Fruit fly (Drosophila melanogaster): ENCODE measurements around the gene CG13946.

Gene CG13946

DNA sequence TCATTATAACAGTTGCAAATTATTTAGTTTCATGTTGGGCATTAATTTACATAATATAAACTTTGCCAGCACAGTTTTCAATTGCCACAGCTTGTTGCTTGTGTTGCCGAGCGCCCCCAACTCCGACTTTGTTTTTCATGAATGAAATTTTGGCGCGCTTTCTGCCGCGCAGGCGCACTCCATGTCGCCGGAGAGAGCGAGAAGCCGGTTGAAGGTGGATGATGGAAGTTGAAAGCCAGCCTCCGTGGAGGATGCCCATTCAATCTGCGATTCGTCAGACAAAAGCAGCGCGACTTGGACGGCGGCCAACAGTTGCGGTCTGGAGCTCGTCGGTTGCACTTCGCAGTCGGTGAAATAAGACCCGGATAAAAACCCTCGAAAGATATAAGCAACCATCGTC is 26.0 kb upstream of the CG13946 start:
- no peak for TF ChIP-seq Blimp-1 (GFP tag; optimal IDR thresholded peaks at IDR 0.05)
- TF ChIP-seq Sox102F (GFP tag; optimal IDR thresholded peaks at IDR 0.05) = no peak
- no peak for TF ChIP-seq Eip93F (GFP tag; optimal IDR thresholded peaks at IDR 0.05)
- TF ChIP-seq esn (GFP tag; optimal IDR thresholded peaks at IDR 0.05) = no peak
- TF ChIP-seq Eip78C (GFP tag) = no peak
- no peak for TF ChIP-seq CG6808 (GFP tag; optimal IDR thresholded peaks at IDR 0.05)
- TF ChIP-seq CG1621 (tag; optimal IDR thresholded peaks at IDR 0.05) = no peak
- TF ChIP-seq spab (GFP tag; optimal IDR thresholded peaks at IDR 0.05) = no peak
- no peak for TF ChIP-seq achi (GFP tag; optimal IDR thresholded peaks at IDR 0.05)
- no peak for TF ChIP-seq fkh (GFP tag; optimal IDR thresholded peaks at IDR 0.05)
- no peak for TF ChIP-seq topi (GFP tag; optimal IDR thresholded peaks at IDR 0.05)
- no peak for TF ChIP-seq net (GFP tag; optimal IDR thresholded peaks at IDR 0.05)
- no peak for TF ChIP-seq CG34406 (GFP tag; optimal IDR thresholded peaks at IDR 0.05)
- no peak for TF ChIP-seq CG10669 (GFP tag; optimal IDR thresholded peaks at IDR 0.05)
- TF ChIP-seq Sox15 (GFP tag; optimal IDR thresholded peaks at IDR 0.05) = no peak
- TF ChIP-seq CG6792 (GFP tag; optimal IDR thresholded peaks at IDR 0.05) = no peak

DNA sequence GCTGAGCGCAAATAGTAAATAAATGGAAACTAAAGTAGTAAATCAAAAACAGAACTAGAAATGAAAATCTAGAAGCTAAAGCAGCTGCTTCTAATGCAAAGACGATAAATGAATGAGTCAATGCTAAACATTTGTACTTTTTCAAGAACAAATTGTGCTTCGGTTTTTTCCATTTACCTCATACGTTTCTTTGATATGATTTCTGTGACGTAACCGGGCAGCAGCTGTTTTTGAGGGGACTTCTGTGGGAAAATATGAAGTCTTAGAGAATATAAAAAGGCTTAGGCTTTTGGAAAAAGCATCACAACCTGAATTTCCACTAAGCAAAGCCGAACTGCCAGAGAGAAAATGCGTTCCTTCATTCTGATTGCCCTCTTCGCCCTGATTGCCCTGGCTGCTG is 3.1 kb upstream of the CG13946 start, which contains the start of gene CG12506:
TSS of gene CG12506 (plus strand) at position 301 of the 400 bp plus-strand sequence.
- TF ChIP-seq fkh (GFP tag; optimal IDR thresholded peaks at IDR 0.05) = peak; percentile 7
- TF ChIP-seq CG8632 (GFP tag; optimal IDR thresholded peaks at IDR 0.05) = no peak

DNA sequence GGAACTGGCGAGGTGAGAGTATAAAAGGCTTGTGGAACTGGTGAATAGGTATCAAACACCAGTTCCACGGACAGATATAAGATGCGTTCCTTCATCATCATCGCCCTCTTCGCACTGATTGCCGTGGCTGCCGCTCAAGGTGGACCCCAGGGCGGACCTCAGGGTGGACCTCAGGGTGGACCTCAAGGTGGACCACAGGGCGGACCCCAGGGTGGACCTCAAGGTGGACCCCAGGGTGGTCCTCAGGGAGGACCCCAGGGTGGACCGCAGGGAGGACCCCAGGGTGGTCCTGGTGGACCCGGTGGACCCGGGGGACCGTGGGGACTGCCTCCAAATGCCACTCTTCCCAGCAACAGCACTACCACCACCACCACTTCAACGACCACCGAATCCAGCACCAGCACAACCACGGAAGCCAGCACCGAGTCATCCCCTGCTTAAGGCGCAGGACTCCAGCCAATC is 2.8 kb downstream of the CG13946 start, which contains the start of gene CG13947:
TSS of gene CG13947 (plus strand) at position 51 of the 462 bp plus-strand sequence.
- TF ChIP-seq CG10631 (GFP tag; optimal IDR thresholded peaks at IDR 0.05) (no peak), topi (GFP tag; optimal IDR thresholded peaks at IDR 0.05) (no peak), CG8119 (GFP tag; IDR thresholded peaks at IDR 0.05) (no peak), Lpt (GFP tag; optimal IDR thresholded peaks at IDR 0.05) (no peak), cyc (GFP tag; optimal IDR thresholded peaks at IDR 0.05) (no peak), Eip75B (GFP tag; optimal IDR thresholded peaks at IDR 0.05) (no peak), acj6 (GFP tag; optimal IDR thresholded peaks at IDR 0.05) (no peak), CG11294 (GFP tag; IDR thresholded peaks at IDR 0.05) (no peak), Smox (GFP tag; optimal IDR thresholded peaks at IDR 0.05) (no peak), CG6854 (GFP tag; optimal IDR thresholded peaks at IDR 0.05) (no peak), CG6163 (GFP tag; IDR thresholded peaks at IDR 0.05) (no peak), CG11902 (GFP tag; optimal IDR thresholded peaks at IDR 0.05) (no peak), esn (GFP tag; optimal IDR thresholded peaks at IDR 0.05) (no peak), vri (GFP tag; optimal IDR thresholded peaks at IDR 0.05) (no peak)

DNA sequence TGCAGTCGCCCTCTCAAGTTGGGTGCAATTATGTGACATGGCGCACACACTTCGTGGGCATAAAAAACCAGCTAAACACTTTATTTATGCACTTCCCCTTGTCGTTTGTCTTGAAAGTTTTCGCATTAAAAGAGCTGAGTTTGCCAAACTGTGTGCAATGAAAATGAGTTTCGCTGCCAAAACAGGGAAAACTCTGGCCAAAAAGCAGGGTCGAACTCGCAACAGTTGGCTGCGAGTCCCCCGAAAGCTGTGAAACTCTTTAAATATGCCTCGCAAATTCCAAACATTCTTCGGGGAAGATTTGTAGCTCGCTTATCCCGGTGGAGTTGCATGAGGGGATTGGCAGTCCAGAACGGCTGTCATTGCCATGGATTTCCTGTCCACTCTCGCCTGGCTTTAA is 3.8 kb downstream of the CG13946 start, which contains the start of gene Gr21a:
TSS of gene Gr21a (plus strand) at position 301 of the 400 bp plus-strand sequence.
- TF ChIP-seq acj6 (GFP tag; optimal IDR thresholded peaks at IDR 0.05) (no peak), CG3032 (tag; optimal IDR thresholded peaks at IDR 0.05) (no peak), Eip93F (GFP tag; optimal IDR thresholded peaks at IDR 0.05) (no peak), CG15336 (GFP tag; IDR thresholded peaks at IDR 0.05) (no peak), Met (GFP tag; optimal IDR thresholded peaks at IDR 0.05) (no peak), spab (GFP tag; optimal IDR thresholded peaks at IDR 0.05) (no peak), pdm3 (GFP tag; optimal IDR thresholded peaks at IDR 0.05) (no peak), CG8632 (GFP tag; optimal IDR thresholded peaks at IDR 0.05) (no peak), CG6792 (GFP tag; optimal IDR thresholded peaks at IDR 0.05) (no peak)

DNA sequence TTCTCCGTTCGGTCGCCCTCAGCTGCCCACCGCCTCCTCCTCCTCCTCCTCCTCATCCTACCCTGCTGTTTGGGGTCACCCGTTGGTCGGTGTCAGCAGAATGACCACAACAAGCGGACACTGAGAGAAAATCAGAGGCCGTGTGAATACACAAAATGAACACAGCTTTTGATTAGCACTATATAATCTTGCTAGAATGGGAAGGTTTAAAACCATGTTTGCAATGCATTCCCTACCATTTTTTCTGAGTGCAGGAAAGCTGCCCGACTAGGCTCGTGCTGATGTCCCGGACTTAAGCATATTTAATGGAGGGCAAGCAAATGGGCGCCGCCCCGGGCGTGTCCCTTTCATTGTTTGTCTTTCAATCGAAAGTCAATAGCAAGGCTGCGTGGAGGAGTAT is 4.5 kb downstream of the CG13946 start:
- TF ChIP-seq CG34406 (GFP tag; optimal IDR thresholded peaks at IDR 0.05) (no peak), Met (GFP tag; optimal IDR thresholded peaks at IDR 0.05) (no peak), CG32006 (GFP tag; optimal IDR thresholded peaks at IDR 0.05) (no peak), CG6163 (GFP tag; IDR thresholded peaks at IDR 0.05) (no peak), Sox15 (GFP tag; optimal IDR thresholded peaks at IDR 0.05) (no peak), cyc (GFP tag; optimal IDR thresholded peaks at IDR 0.05) (no peak), CG8319 (GFP tag; optimal IDR thresholded peaks at IDR 0.05) (no peak), CG11294 (GFP tag; IDR thresholded peaks at IDR 0.05) (no peak), Eip93F (GFP tag; optimal IDR thresholded peaks at IDR 0.05) (no peak), CG3032 (tag; optimal IDR thresholded peaks at IDR 0.05) (no peak), pdm3 (GFP tag; optimal IDR thresholded peaks at IDR 0.05) (no peak), CG7368 (GFP tag; optimal IDR thresholded peaks at IDR 0.05) (no peak), Sox102F (GFP tag; optimal IDR thresholded peaks at IDR 0.05) (no peak), CG11902 (GFP tag; optimal IDR thresholded peaks at IDR 0.05) (no peak), net (GFP tag; optimal IDR thresholded peaks at IDR 0.05) (no peak), svp (GFP tag) (no peak), ss (GFP tag; optimal IDR thresholded peaks at IDR 0.05) (no peak), CG8632 (GFP tag; optimal IDR thresholded peaks at IDR 0.05) (no peak), Gug (GFP tag; IDR thresholded peaks at IDR 0.05) (no peak)
